Worm (Caenorhabditis elegans) whole organism, early embryonic: ENCODE data around the gene Y75B12B.10.

Experiments
- B0310.2 ChIP-seq: sonication (generic microtip); optimal IDR thresholded peaks from 2 replicates; lab custom pipeline; 2016; ENCODE audit warnings: mild to moderate bottlenecking, missing genetic modification characterization, missing compliant biosample characterization
- F13C5.2 ChIP-seq: sonication (generic microtip); optimal IDR thresholded peaks from 2 replicates; lab custom pipeline; 2017; ENCODE audit warnings: mild to moderate bottlenecking, missing genetic modification characterization, inconsistent platforms, missing compliant biosample characterization
- aly-1 ChIP-seq: sonication (generic microtip); optimal IDR thresholded peaks from 2 replicates; lab custom pipeline; 2016; ENCODE audit warnings: missing genetic modification characterization, missing compliant biosample characterization
- ama-1 ChIP-seq: fragments of 150-350 bp; optimal IDR thresholded peaks from 2 replicates; lab custom pipeline; 2014
- ceh-13 ChIP-seq: fragments of 200-800 bp; sonication (Bioruptor generic); optimal IDR thresholded peaks from 2 replicates; lab custom pipeline; 2018; ENCODE audit warnings: mild to moderate bottlenecking, missing genetic modification characterization, missing compliant biosample characterization
- ceh-36 ChIP-seq: sonication (generic microtip); optimal IDR thresholded peaks from 2 replicates; lab custom pipeline; 2016; ENCODE audit warnings: missing genetic modification characterization, inconsistent platforms, missing compliant biosample characterization
- ets-7 ChIP-seq: sonication (generic microtip); optimal IDR thresholded peaks from 2 replicates; lab custom pipeline; 2016; ENCODE audit warnings: missing genotype, missing genetic modification characterization, missing compliant biosample characterization
- flt-1 ChIP-seq: fragments of 200-800 bp; sonication (Bioruptor generic); IDR thresholded peaks from 2 replicates; pipeline ENCODE4 v1.3.6; 2022; ENCODE audit warnings: missing genetic modification characterization, missing compliant biosample characterization
- hmbx-1 ChIP-seq: sonication (generic microtip); optimal IDR thresholded peaks from 2 replicates; lab custom pipeline; 2016; ENCODE audit warnings: mild to moderate bottlenecking, missing genetic modification characterization, missing compliant biosample characterization
- hmg-4 ChIP-seq: fragments of 200-800 bp; sonication (Bioruptor generic); optimal IDR thresholded peaks from 2 replicates; lab custom pipeline; 2018; ENCODE audit warnings: mild to moderate bottlenecking, missing genetic modification characterization, missing compliant biosample characterization
- hnd-1 ChIP-seq: sonication (generic microtip); optimal IDR thresholded peaks from 2 replicates; lab custom pipeline; 2016; ENCODE audit warnings: missing genetic modification characterization, missing compliant biosample characterization
- pes-1 ChIP-seq: fragments of 200-800 bp; sonication (Bioruptor generic); IDR thresholded peaks from 2 replicates; pipeline ENCODE4 v1.3.6; 2022; ENCODE audit warnings: missing genetic modification reagents, missing genetic modification characterization, missing compliant biosample characterization
- scrt-1 ChIP-seq: fragments of 200-800 bp; sonication (Bioruptor generic); IDR thresholded peaks from 2 replicates; pipeline ENCODE4 v1.3.6; 2022; ENCODE audit warnings: missing genetic modification characterization, missing compliant biosample characterization
- sea-1 ChIP-seq: fragments of 200-800 bp; sonication (Bioruptor generic); conservative IDR thresholded peaks from 2 replicates; pipeline ENCODE4 v1.3.6; 2022; ENCODE audit warnings: missing genetic modification characterization, missing compliant biosample characterization
- tbx-11 ChIP-seq: fragments of 200-800 bp; sonication (Bioruptor generic); IDR thresholded peaks from 2 replicates; pipeline ENCODE4 v1.3.6; 2022; ENCODE audit warnings: missing genetic modification characterization, missing compliant biosample characterization
- tbx-37 ChIP-seq: fragments of 200-800 bp; sonication (Bioruptor generic); conservative IDR thresholded peaks from 2 replicates; pipeline ENCODE4 v1.3.6; 2022; ENCODE audit warnings: missing genetic modification reagents, missing genetic modification characterization, missing compliant biosample characterization
- tra-4 ChIP-seq: sonication (generic microtip); optimal IDR thresholded peaks from 2 replicates; lab custom pipeline; 2017; ENCODE audit warnings: missing genetic modification characterization, missing compliant biosample characterization

The Y75B12B.10 gene

ce11 chrV:15162697-15163096 is 37.2 kb upstream of the Y75B12B.10 start, which contains the start of gene srz-11:
Gene srz-11, plus strand, starts transcription at chrV:15163082.
- no peak for TF ChIP-seq ceh-36 (tag; lab: Kevin White, UChicago)
- TF ChIP-seq tra-4 (tag; lab: Kevin White, UChicago), result no peak
- TF ChIP-seq hmbx-1 (tag; lab: Kevin White, UChicago), result no peak
- TF ChIP-seq ama-1, result no peak
- TF ChIP-seq ets-7 (tag; lab: Kevin White, UChicago), result no peak
- TF ChIP-seq B0310.2 (tag; lab: Kevin White, UChicago), result no peak
- TF ChIP-seq hnd-1, result no peak
- TF ChIP-seq flt-1 (GFP tag; lab: Robert Waterston, UW), result no peak
- TF ChIP-seq pes-1 (GFP tag; lab: Robert Waterston, UW), result no peak
- TF ChIP-seq sea-1, result no peak
- no peak for TF ChIP-seq F13C5.2
- TF ChIP-seq aly-1 (tag; lab: Kevin White, UChicago), result no peak
- no peak for TF ChIP-seq tbx-37
- no peak for TF ChIP-seq scrt-1 (GFP tag; lab: Robert Waterston, UW)
- no peak for TF ChIP-seq ceh-13 (GFP tag; lab: Kevin White, UChicago)
- no peak for TF ChIP-seq tbx-11
- TF ChIP-seq hmg-4 (GFP tag; lab: Kevin White, UChicago), result no peak

DNA sequence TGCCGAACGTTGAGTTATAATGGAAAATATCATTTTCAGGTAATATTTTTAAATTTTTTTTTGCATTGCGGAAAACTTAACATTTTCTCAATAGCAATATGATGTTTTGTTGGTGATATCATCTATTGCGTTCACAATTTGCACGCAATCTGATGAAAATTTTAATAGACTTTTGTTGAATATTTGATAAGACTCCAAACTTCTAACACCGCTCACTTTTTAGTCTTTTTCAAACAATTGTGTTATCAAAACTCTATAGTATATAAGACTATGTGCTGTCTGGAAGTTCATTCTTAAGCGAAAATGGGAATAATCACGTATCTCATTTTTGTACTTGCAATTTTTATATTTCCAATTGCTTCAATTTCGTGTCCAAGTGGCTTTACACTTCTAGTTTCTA is 24.4 kb upstream of the Y75B12B.10 start, which contains the start of gene clec-47:
Gene clec-47 (plus strand): TSS at position 301 of the 400 bp plus-strand sequence.
- TF ChIP-seq flt-1 (GFP tag; lab: Robert Waterston, UW) (no peak), ets-7 (tag; lab: Kevin White, UChicago) (no peak), hnd-1 (no peak), ama-1 (no peak), hmg-4 (GFP tag; lab: Kevin White, UChicago) (no peak), hmbx-1 (tag; lab: Kevin White, UChicago) (no peak), tra-4 (tag; lab: Kevin White, UChicago) (no peak), ceh-13 (GFP tag; lab: Kevin White, UChicago) (no peak), scrt-1 (GFP tag; lab: Robert Waterston, UW) (no peak), B0310.2 (tag; lab: Kevin White, UChicago) (no peak), tbx-37 (no peak)

DNA sequence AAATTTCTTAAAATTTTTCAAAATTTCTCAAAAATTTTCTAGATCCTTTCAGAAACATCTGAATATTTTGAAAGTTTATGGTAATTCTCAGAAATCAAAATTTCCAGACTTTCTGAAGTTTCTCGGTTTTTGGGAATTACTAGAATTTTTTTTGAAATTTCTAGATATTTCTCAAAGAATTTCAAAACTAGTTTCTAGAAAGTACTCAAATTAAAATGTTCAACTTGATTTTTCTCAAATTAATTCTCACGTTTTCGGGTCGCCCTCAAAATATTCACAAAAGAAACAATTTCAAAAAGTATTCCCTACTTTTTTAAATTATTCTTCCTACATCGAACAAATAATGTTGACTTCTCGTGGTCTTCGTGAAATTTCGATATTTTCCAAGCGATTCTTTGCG is 20.1 kb upstream of the Y75B12B.10 start, which contains the start of gene T09F5.10:
Gene T09F5.10 (plus strand): TSS at position 301 of the 400 bp plus-strand sequence.
- TF ChIP-seq ceh-36 (tag; lab: Kevin White, UChicago), result no peak
- no peak for TF ChIP-seq hmg-4 (GFP tag; lab: Kevin White, UChicago)
- TF ChIP-seq scrt-1 (GFP tag; lab: Robert Waterston, UW), result no peak
- no peak for TF ChIP-seq tbx-37
- TF ChIP-seq ama-1, result no peak
- TF ChIP-seq ceh-13 (GFP tag; lab: Kevin White, UChicago), result no peak
- no peak for TF ChIP-seq pes-1 (GFP tag; lab: Robert Waterston, UW)
- TF ChIP-seq sea-1, result no peak
- TF ChIP-seq ets-7 (tag; lab: Kevin White, UChicago), result no peak

DNA sequence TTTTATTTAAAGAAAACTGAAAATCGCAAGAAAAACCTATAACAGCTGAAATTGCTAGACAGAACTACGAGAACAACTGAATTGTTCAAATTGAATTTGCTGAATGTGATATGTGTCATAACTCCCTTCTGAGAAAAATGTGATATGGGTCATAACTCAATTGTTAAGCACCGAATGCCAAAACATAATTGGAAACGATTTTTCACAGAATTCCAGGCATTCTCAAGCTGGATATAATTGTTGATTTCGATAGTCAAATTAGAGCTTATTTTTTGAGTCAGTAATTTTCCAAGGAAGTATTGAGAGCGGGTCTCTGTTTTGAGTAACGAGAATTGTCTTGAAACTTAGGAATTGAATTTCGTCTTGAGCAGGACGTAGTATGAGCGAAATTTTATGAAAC is 18.0 kb upstream of the Y75B12B.10 start:
- TF ChIP-seq aly-1 (tag; lab: Kevin White, UChicago), result no peak
- TF ChIP-seq ama-1, result no peak
- TF ChIP-seq pes-1 (GFP tag; lab: Robert Waterston, UW), result no peak
- no peak for TF ChIP-seq ceh-36 (tag; lab: Kevin White, UChicago)
- TF ChIP-seq tra-4 (tag; lab: Kevin White, UChicago), result no peak
- TF ChIP-seq sea-1, result no peak
- no peak for TF ChIP-seq flt-1 (GFP tag; lab: Robert Waterston, UW)
- TF ChIP-seq tbx-11, result no peak
- no peak for TF ChIP-seq hmg-4 (GFP tag; lab: Kevin White, UChicago)
- no peak for TF ChIP-seq ceh-13 (GFP tag; lab: Kevin White, UChicago)
- no peak for TF ChIP-seq hmbx-1 (tag; lab: Kevin White, UChicago)

ce11 chrV:15182407-15182806 is 17.5 kb upstream of the Y75B12B.10 start, which contains the start of gene fbxa-84:
Gene fbxa-84, plus strand, starts transcription at chrV:15182440.
- TF ChIP-seq sea-1, result no peak
- TF ChIP-seq pes-1 (GFP tag; lab: Robert Waterston, UW), result no peak
- no peak for TF ChIP-seq ceh-36 (tag; lab: Kevin White, UChicago)
- TF ChIP-seq tbx-37, result no peak
- TF ChIP-seq hnd-1, result no peak
- TF ChIP-seq ets-7 (tag; lab: Kevin White, UChicago), result no peak
- TF ChIP-seq tra-4 (tag; lab: Kevin White, UChicago), result no peak
- TF ChIP-seq ceh-13 (GFP tag; lab: Kevin White, UChicago), result no peak
- TF ChIP-seq aly-1 (tag; lab: Kevin White, UChicago), result no peak
- TF ChIP-seq hmg-4 (GFP tag; lab: Kevin White, UChicago), result no peak
- no peak for TF ChIP-seq F13C5.2
- TF ChIP-seq B0310.2 (tag; lab: Kevin White, UChicago), result no peak
- TF ChIP-seq hmbx-1 (tag; lab: Kevin White, UChicago), result no peak
- no peak for TF ChIP-seq ama-1
- TF ChIP-seq scrt-1 (GFP tag; lab: Robert Waterston, UW), result no peak
- TF ChIP-seq flt-1 (GFP tag; lab: Robert Waterston, UW), result no peak
- no peak for TF ChIP-seq tbx-11

DNA sequence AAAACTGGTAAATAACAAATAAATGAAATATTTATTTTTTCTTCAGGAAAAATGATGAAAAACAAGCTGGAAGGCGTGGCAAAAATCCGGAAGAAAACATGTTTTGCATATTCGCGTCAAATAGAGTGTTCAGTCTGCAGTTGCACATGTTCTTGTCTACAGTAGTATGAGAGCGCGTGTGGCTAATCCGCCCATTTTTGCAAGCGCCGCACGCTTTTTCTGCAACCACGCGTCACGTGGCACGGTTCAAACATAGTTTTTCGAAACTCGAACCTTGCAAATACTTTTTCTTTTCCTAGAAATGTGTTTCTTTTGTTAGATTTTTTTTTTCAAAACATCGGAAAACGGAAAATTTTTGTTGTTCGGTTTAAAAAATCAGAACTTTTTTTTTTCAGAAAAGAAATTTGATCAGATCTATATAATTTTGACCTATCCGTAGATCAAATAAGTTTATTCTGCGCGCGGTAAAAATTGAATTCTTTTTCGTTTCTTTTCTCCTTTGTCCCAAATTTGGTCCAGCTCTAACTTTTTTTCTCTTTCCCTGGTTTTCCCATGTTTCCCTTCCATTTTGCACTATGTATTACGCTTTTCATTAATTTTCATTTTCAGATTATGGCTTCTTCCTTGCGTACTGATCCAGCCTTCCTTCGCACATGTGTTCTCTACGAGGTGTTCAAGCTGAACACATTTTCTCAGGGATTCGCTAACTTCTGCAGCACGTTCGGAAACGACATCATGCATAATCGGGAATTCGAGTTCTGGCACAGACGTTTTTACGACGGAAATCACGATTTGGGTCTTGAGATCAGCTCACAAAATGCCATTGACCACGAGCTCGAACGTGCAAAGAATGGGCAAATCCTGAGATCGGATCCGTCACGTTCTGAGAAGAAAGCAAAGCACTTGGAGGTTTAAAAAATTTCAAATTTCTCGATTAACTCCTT is 15.5 kb upstream of the Y75B12B.10 start, which contains the start of gene Y75B12B.1:
Gene Y75B12B.1 (plus strand): TSS at position 603 of the 944 bp plus-strand sequence.
- TF ChIP-seq sea-1, result no peak
- TF ChIP-seq F13C5.2, result no peak
- TF ChIP-seq ama-1, result no peak
- TF ChIP-seq aly-1 (tag; lab: Kevin White, UChicago), result no peak
- no peak for TF ChIP-seq B0310.2 (tag; lab: Kevin White, UChicago)
- no peak for TF ChIP-seq hnd-1
- TF ChIP-seq hmg-4 (GFP tag; lab: Kevin White, UChicago), result no peak
